Fruit fly (Drosophila melanogaster) Kc167 (cell line): ENCODE measurements around the gene CG6106.

Source experiments
- h ChIP-seq: fragments of >200 bp; optimal IDR thresholded peaks from 3 replicates; lab custom pipeline; 2018; ENCODE audit warnings: missing external identifiers
- psq ChIP-seq: fragments of >200 bp; optimal IDR thresholded peaks from 2 replicates; lab custom pipeline; 2017; ENCODE audit warnings: missing external identifiers

dm6 chrX:18358352-18358931 lies at the start of gene CG6106:
- no peak for TF ChIP-seq h
- TF ChIP-seq psq = no peak
